Worm (Caenorhabditis elegans) whole organism, L4 larva: ENCODE measurements around the gene wht-3.

Experiments used
- D1046.2 ChIP-seq: fragments of 200-800 bp; sonication (Bioruptor generic); IDR thresholded peaks from 2 replicates; pipeline ENCODE4 v1.3.6; 2022; ENCODE audit warnings: missing genetic modification characterization, missing compliant biosample characterization
- F10B5.3 ChIP-seq: sonication (generic microtip); optimal IDR thresholded peaks from 2 replicates; lab custom pipeline; 2016; ENCODE audit warnings: mild to moderate bottlenecking, missing genetic modification characterization, missing compliant biosample characterization
- R02D3.7 ChIP-seq: fragments of 150-350 bp; sonication (generic microtip); optimal IDR thresholded peaks from 3 replicates; lab custom pipeline; 2014; ENCODE audit warnings: missing biosample characterization, missing genetic modification characterization
- Y48G9A.11 ChIP-seq: fragments of 200-800 bp; sonication (Bioruptor generic); IDR thresholded peaks from 2 replicates; pipeline ENCODE4 v1.3.6; 2022; ENCODE audit warnings: missing genetic modification reagents, missing genetic modification characterization, missing compliant biosample characterization
- aha-1 ChIP-seq: fragments of 150-350 bp; peaks from one replicate; lab custom pipeline; 2014; ENCODE audit warnings: missing biosample characterization, missing genetic modification characterization
- ama-1 ChIP-seq: fragments of 150-350 bp; optimal IDR thresholded peaks from 2 replicates; lab custom pipeline; 2014; ENCODE audit warnings: inconsistent platforms, mixed read lengths
- ceh-20 ChIP-seq: fragments of 200-800 bp; sonication (Bioruptor generic); IDR thresholded peaks from 2 replicates; pipeline ENCODE4 v1.3.6; 2022; ENCODE audit warnings: missing genetic modification reagents, missing genetic modification characterization, missing compliant biosample characterization
- ceh-44 ChIP-seq: fragments of 200-800 bp; sonication (Bioruptor generic); IDR thresholded peaks from 2 replicates; pipeline ENCODE4 v1.3.6; 2022; ENCODE audit warnings: missing genetic modification reagents, missing genetic modification characterization, missing compliant biosample characterization
- ceh-82 ChIP-seq: sonication (generic microtip); optimal IDR thresholded peaks from 2 replicates; lab custom pipeline; 2017; ENCODE audit warnings: missing biosample characterization, missing genetic modification characterization
- ces-1 ChIP-seq: fragments of 150-350 bp; sonication (generic microtip); optimal IDR thresholded peaks from 4 replicates; lab custom pipeline; 2014; ENCODE audit warnings: missing biosample characterization, missing genetic modification reagents, missing genetic modification characterization
- cey-2 ChIP-seq: sonication (generic microtip); optimal IDR thresholded peaks from 3 replicates; lab custom pipeline; 2017; ENCODE audit warnings: missing genetic modification characterization, mild to moderate bottlenecking, missing compliant biosample characterization, antibody characterized with exemption, borderline replicate concordance; ENCODE audit not compliant: insufficient read depth
- ctbp-1 ChIP-seq: fragments of 200-800 bp; sonication (Bioruptor generic); IDR thresholded peaks from 2 replicates; pipeline ENCODE4 v1.3.6; 2022; ENCODE audit warnings: missing genetic modification reagents, missing genetic modification characterization, missing compliant biosample characterization
- daf-16 ChIP-seq, 3 experiments: sonication (generic microtip); optimal IDR thresholded peaks; 2 replicates each; lab custom pipeline; 2016 to 2017; ENCODE audit warnings: missing genetic modification characterization in 3 of 3, missing genetic modification reagents in 3 of 3, mild to moderate bottlenecking in 2 of 3, missing compliant biosample characterization in 2 of 3, missing biosample characterization in 1 of 3, moderate library complexity in 1 of 3
- daf-19 ChIP-seq: fragments of 200-800 bp; sonication (Bioruptor generic); conservative IDR thresholded peaks from 2 replicates; pipeline ENCODE4 v1.3.6; 2022; ENCODE audit warnings: missing genetic modification characterization, missing compliant biosample characterization
- dmd-6 ChIP-seq: fragments of 200-800 bp; sonication (Bioruptor generic); IDR thresholded peaks from 2 replicates; pipeline ENCODE4 v1.3.6; 2022; ENCODE audit warnings: missing genetic modification reagents, missing genetic modification characterization, missing compliant biosample characterization
- dmd-8 ChIP-seq: fragments of 200-800 bp; sonication (Bioruptor generic); IDR thresholded peaks from 2 replicates; pipeline ENCODE4 v1.3.6; 2022; ENCODE audit warnings: missing genetic modification characterization, missing compliant biosample characterization
- dve-1 ChIP-seq: sonication (generic microtip); optimal IDR thresholded peaks from 2 replicates; lab custom pipeline; 2017; ENCODE audit warnings: antibody characterized with exemption, mild to moderate bottlenecking, missing genetic modification characterization, missing compliant biosample characterization; ENCODE audit not compliant: insufficient read depth
- fos-1 ChIP-seq: fragments of 150-350 bp; optimal IDR thresholded peaks from 2 replicates; lab custom pipeline; 2014; ENCODE audit warnings: missing biosample characterization, missing genetic modification characterization
- jun-1 ChIP-seq: fragments of 150-350 bp; optimal IDR thresholded peaks from 2 replicates; lab custom pipeline; 2014; ENCODE audit warnings: missing biosample characterization, missing genetic modification reagents, missing genetic modification characterization
- lin-1 ChIP-seq: fragments of 200-800 bp; sonication (Bioruptor generic); IDR thresholded peaks from 2 replicates; pipeline ENCODE4 v1.3.6; 2022; ENCODE audit warnings: missing genetic modification reagents, missing genetic modification characterization, missing compliant biosample characterization
- lin-13 ChIP-seq: fragments of 150-350 bp; optimal IDR thresholded peaks from 2 replicates; lab custom pipeline; 2014; ENCODE audit warnings: missing biosample characterization, missing genetic modification reagents, missing genetic modification characterization
- lin-38 ChIP-seq: fragments of 200-800 bp; sonication (Bioruptor generic); IDR thresholded peaks from 2 replicates; pipeline ENCODE4 v1.3.6; 2022; ENCODE audit warnings: missing genetic modification reagents, missing genetic modification characterization, missing compliant biosample characterization
- lsy-2 ChIP-seq, 2 experiments: fragments of 150-350 bp in 1 of 2; sonication (generic microtip) in 1 of 2; optimal IDR thresholded peaks; 2 replicates each; lab custom pipeline; 2014 to 2017; ENCODE audit warnings: missing biosample characterization in 2 of 2, missing genetic modification characterization in 2 of 2
- madf-9 ChIP-seq: fragments of 200-800 bp; sonication (Bioruptor generic); conservative IDR thresholded peaks from 2 replicates; pipeline ENCODE4 v1.3.6; 2022; ENCODE audit warnings: missing genetic modification reagents, missing genetic modification characterization, missing compliant biosample characterization
- mdl-1 ChIP-seq, 2 experiments: fragments of 150-350 bp in 1 of 2; sonication (generic microtip) in 1 of 2; optimal IDR thresholded peaks; 2 replicates each; lab custom pipeline; 2014 to 2017; ENCODE audit warnings: missing biosample characterization in 2 of 2, missing genetic modification characterization in 2 of 2
- mdt-29 ChIP-seq: fragments of 200-800 bp; sonication (Bioruptor generic); IDR thresholded peaks from 2 replicates; pipeline ENCODE4 v1.3.6; 2022; ENCODE audit warnings: missing genetic modification reagents, missing genetic modification characterization, missing compliant biosample characterization
- mes-2 ChIP-seq: sonication (generic microtip); optimal IDR thresholded peaks from 2 replicates; lab custom pipeline; 2016; ENCODE audit warnings: missing genotype, mild to moderate bottlenecking, missing genetic modification characterization, missing compliant biosample characterization; ENCODE audit not compliant: poor library complexity, severe bottlenecking
- mxl-3 ChIP-seq: fragments of 200-800 bp; sonication (Bioruptor generic); optimal IDR thresholded peaks from 2 replicates; lab custom pipeline; 2018; ENCODE audit warnings: mild to moderate bottlenecking, missing genetic modification characterization, missing compliant biosample characterization
- nhr-28 ChIP-seq: fragments of 150-350 bp; optimal IDR thresholded peaks from 2 replicates; lab custom pipeline; 2014; ENCODE audit warnings: missing biosample characterization, missing genetic modification characterization
- nhr-42 ChIP-seq: fragments of 200-800 bp; sonication (Bioruptor generic); IDR thresholded peaks from 2 replicates; pipeline ENCODE4 v1.3.6; 2022; ENCODE audit warnings: missing genetic modification characterization, missing compliant biosample characterization
- nhr-48 ChIP-seq: sonication (generic microtip); optimal IDR thresholded peaks from 2 replicates; lab custom pipeline; 2016; ENCODE audit warnings: mild to moderate bottlenecking, missing genetic modification characterization, missing compliant biosample characterization
- nhr-6 ChIP-seq: fragments of 150-350 bp; optimal IDR thresholded peaks from 2 replicates; lab custom pipeline; 2014; ENCODE audit warnings: missing biosample characterization, missing genetic modification characterization
- nhr-76 ChIP-seq: fragments of 150-350 bp; optimal IDR thresholded peaks from 2 replicates; lab custom pipeline; 2014; ENCODE audit warnings: missing biosample characterization, missing genetic modification characterization
- nhr-77 ChIP-seq: fragments of 150-350 bp; optimal IDR thresholded peaks from 2 replicates; lab custom pipeline; 2014; ENCODE audit warnings: missing biosample characterization, missing genetic modification characterization
- php-3 ChIP-seq: fragments of 200-800 bp; sonication (Bioruptor generic); IDR thresholded peaks from 2 replicates; pipeline ENCODE4 v1.3.6; 2022; ENCODE audit warnings: missing genetic modification reagents, missing genetic modification characterization, missing compliant biosample characterization
- pqm-1 ChIP-seq: sonication (generic microtip); optimal IDR thresholded peaks from 2 replicates; lab custom pipeline; 2017; ENCODE audit warnings: missing biosample characterization, missing genetic modification characterization
- rbr-2 ChIP-seq: sonication (generic microtip); optimal IDR thresholded peaks from 2 replicates; lab custom pipeline; 2016; ENCODE audit warnings: missing genotype, missing genetic modification characterization, missing compliant biosample characterization
- sdz-12 ChIP-seq: fragments of 200-800 bp; sonication (Bioruptor generic); optimal IDR thresholded peaks from 2 replicates; lab custom pipeline; 2018; ENCODE audit warnings: mild to moderate bottlenecking, missing genetic modification characterization, missing compliant biosample characterization
- skn-1 ChIP-seq: fragments of 150-350 bp; optimal IDR thresholded peaks from 2 replicates; lab custom pipeline; 2014; ENCODE audit warnings: missing biosample characterization, missing genetic modification characterization
- snpc-1.2 ChIP-seq: fragments of 200-800 bp; sonication (Bioruptor generic); IDR thresholded peaks from 2 replicates; pipeline ENCODE4 v1.3.6; 2022; ENCODE audit warnings: missing genetic modification reagents, missing genetic modification characterization, missing compliant biosample characterization
- snpc-4 ChIP-seq: fragments of 150-350 bp; optimal IDR thresholded peaks from 2 replicates; lab custom pipeline; 2014; ENCODE audit warnings: missing biosample characterization, missing genetic modification characterization
- spr-3 ChIP-seq: fragments of 200-800 bp; sonication (Bioruptor generic); optimal IDR thresholded peaks from 2 replicates; lab custom pipeline; 2018; ENCODE audit warnings: mild to moderate bottlenecking, missing genetic modification characterization, missing compliant biosample characterization
- unc-62 ChIP-seq, 3 experiments: fragments of 150-350 bp in 1 of 3; sonication (generic microtip); optimal IDR thresholded peaks in 2 of 3; peaks in 1 of 3; 1 replicate in 1 of 3; 2 replicates in 2 of 3; lab custom pipeline; 2014 to 2017; ENCODE audit warnings: missing biosample characterization in 3 of 3, missing genetic modification characterization in 3 of 3, missing genetic modification reagents in 3 of 3, missing genotype in 1 of 3
- zfp-2 ChIP-seq: sonication (generic microtip); optimal IDR thresholded peaks from 2 replicates; lab custom pipeline; 2016; ENCODE audit warnings: mild to moderate bottlenecking, missing genetic modification characterization, missing compliant biosample characterization
- ztf-11 ChIP-seq: fragments of 150-350 bp; optimal IDR thresholded peaks from 2 replicates; lab custom pipeline; 2014; ENCODE audit warnings: missing biosample characterization, missing genetic modification characterization

Gene wht-3

ce11 chrIII:4195306-4196008 is 44.1 kb upstream of the wht-3 start (continued):
- peak in 1 of 2 experiments; percentile 75 for TF ChIP-seq unc-62 (GFP tag; optimal IDR thresholded peaks at IDR 0.05 in 1 of 2; lab: Kevin White, UChicago)
- no peak for TF ChIP-seq unc-62 (tag; optimal IDR thresholded peaks at IDR 0.05; lab: Kevin White, UChicago)
- peak; percentile 34 for TF ChIP-seq nhr-6 (tag; lab: Kevin White, UChicago)
- TF ChIP-seq zfp-2 (tag; lab: Kevin White, UChicago): no peak
- TF ChIP-seq dmd-6: peak; percentile 30; the same call in 1 of the 2 replicates
- TF ChIP-seq ceh-20: peak; percentile 15; the same call in 1 of the 2 replicates
- no peak for TF ChIP-seq skn-1 (tag; lab: Kevin White, UChicago)
- no peak for TF ChIP-seq nhr-77 (tag; lab: Kevin White, UChicago)
- TF ChIP-seq nhr-28: no peak
- no peak for TF ChIP-seq ceh-82
- 0 out of 2 replicates have a peak, but pooled peaks have one; percentile 16 for TF ChIP-seq madf-9
- TF ChIP-seq ceh-44: no peak
- TF ChIP-seq lin-38 (GFP tag; lab: Robert Waterston, UW): peak; percentile 67
- peak; percentile 43 for TF ChIP-seq mxl-3 (GFP tag; lab: Kevin White, UChicago)
- TF ChIP-seq fos-1 (tag; lab: Kevin White, UChicago): no peak
- TF ChIP-seq daf-19 (GFP tag; lab: Robert Waterston, UW): peak; percentile 82
- TF ChIP-seq jun-1 (tag; lab: Kevin White, UChicago): peak; percentile 63
- peak; percentile 72 for TF ChIP-seq spr-3 (GFP tag; lab: Kevin White, UChicago)
- peak; percentile 77 for TF ChIP-seq Y48G9A.11 (GFP tag; lab: Robert Waterston, UW)
- TF ChIP-seq mes-2 (tag; lab: Kevin White, UChicago): peak; percentile 80
- peak; percentile 95 for TF ChIP-seq ama-1 (lab: Kevin White, UChicago)
- TF ChIP-seq nhr-76 (tag; lab: Kevin White, UChicago): peak; percentile 16
- no peak for TF ChIP-seq cey-2 (tag; lab: Kevin White, UChicago)
- peak; percentile 21 for TF ChIP-seq sdz-12 (GFP tag; lab: Kevin White, UChicago)
- no peak for TF ChIP-seq R02D3.7 (tag; lab: Kevin White, UChicago)
- TF ChIP-seq mdt-29 (GFP tag; lab: Robert Waterston, UW): 0 out of 2 replicates have a peak, but pooled peaks have one; percentile 51
- peak; percentile 38 for TF ChIP-seq ces-1 (GFP tag; lab: Kevin White, UChicago)
- peak; percentile 10 to 81 for TF ChIP-seq lsy-2 (tag; optimal IDR thresholded peaks at IDR 0.05; lab: Kevin White, UChicago)
- peak; percentile 81 for TF ChIP-seq ctbp-1 (GFP tag; lab: Robert Waterston, UW)
- TF ChIP-seq aha-1 (tag; lab: Kevin White, UChicago): peak; percentile 99
- TF ChIP-seq ztf-11 (tag; lab: Kevin White, UChicago): no peak
- TF ChIP-seq nhr-48 (tag; lab: Kevin White, UChicago): peak; percentile 23
- peak; percentile 11 for TF ChIP-seq pqm-1 (tag; lab: Kevin White, UChicago)
- peak; percentile 68 for TF ChIP-seq F10B5.3 (tag; lab: Kevin White, UChicago)
- TF ChIP-seq daf-16 (GFP tag; optimal IDR thresholded peaks at IDR 0.05; lab: Kevin White, UChicago): peak; percentile 33 to 62
- peak; percentile 59 for TF ChIP-seq daf-16 (tag; optimal IDR thresholded peaks at IDR 0.05; lab: Kevin White, UChicago)
- peak; percentile 88 for TF ChIP-seq dve-1 (tag; lab: Kevin White, UChicago)
- peak; percentile 26 for TF ChIP-seq lin-13 (GFP tag; lab: Kevin White, UChicago)
- 0 out of 2 replicates have a peak, but pooled peaks have one; percentile 36 for TF ChIP-seq dmd-8 (GFP tag; lab: Robert Waterston, UW)
- no peak for TF ChIP-seq snpc-4 (tag; lab: Kevin White, UChicago)
- TF ChIP-seq D1046.2: no peak; the same call in 1 of the 2 replicates
- TF ChIP-seq rbr-2: peak; percentile 43
- TF ChIP-seq nhr-42 (GFP tag; lab: Robert Waterston, UW): no peak
- peak in 1 of 2 experiments; percentile 15 for TF ChIP-seq mdl-1 (tag; optimal IDR thresholded peaks at IDR 0.05; lab: Kevin White, UChicago)
- TF ChIP-seq lin-1: peak; percentile 57
- peak; percentile 36 for TF ChIP-seq php-3 (GFP tag; lab: Robert Waterston, UW)
- peak; percentile 71 for TF ChIP-seq snpc-1.2
